Worm (Caenorhabditis elegans): Measurements from ENCODE around the gene timp-1.

DNA sequence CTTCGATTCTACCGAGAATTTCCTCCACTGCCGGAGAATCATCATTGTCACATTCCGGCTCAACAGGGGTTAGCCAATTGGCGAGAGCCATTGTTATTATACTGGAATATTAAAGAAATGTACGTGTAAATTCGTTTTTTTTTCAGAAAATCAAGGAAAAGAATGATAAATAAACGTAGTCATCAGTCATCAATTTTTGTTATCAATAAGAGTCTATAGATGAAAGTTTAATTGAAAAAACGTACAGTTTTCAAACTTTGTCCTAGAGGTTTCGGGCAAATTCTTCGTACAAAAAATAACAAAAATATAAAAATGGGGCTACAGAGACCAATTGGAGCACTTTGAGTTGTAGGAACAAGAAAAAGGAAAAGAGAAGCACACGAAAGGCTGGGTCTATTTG lies 8.0 kb upstream of the timp-1 start, which contains the start of gene F20D6.11:
- TF ChIP-seq W03F9.2 (tag; optimal IDR thresholded peaks at IDR 0.05), result no peak
- TF ChIP-seq dao-5 (tag; optimal IDR thresholded peaks at IDR 0.05), result no peak
- no peak for TF ChIP-seq him-1 (tag; optimal IDR thresholded peaks at IDR 0.05)
